Fruit fly (Drosophila melanogaster) whole organism, adult: ENCODE data around the gene CG3081.

ENCODE experiments used
- CG11617 ChIP-seq: fragments of 200-800 bp; sonication (Bioruptor generic); optimal IDR thresholded peaks from 2 replicates; lab custom pipeline; 2017; ENCODE audit warnings: mild to moderate bottlenecking, missing biosample characterization, missing genetic modification reagents, missing genetic modification characterization
- CG14711 ChIP-seq: fragments of 200-800 bp; sonication (Bioruptor generic); optimal IDR thresholded peaks from 2 replicates; lab custom pipeline; 2018; ENCODE audit warnings: missing biosample characterization, mild to moderate bottlenecking, missing genetic modification characterization, moderate library complexity
- CG33017 ChIP-seq: fragments of 200-800 bp; sonication (Bioruptor generic); optimal IDR thresholded peaks from 2 replicates; lab custom pipeline; 2018; ENCODE audit warnings: missing biosample characterization, mild to moderate bottlenecking, missing genetic modification characterization, moderate library complexity
- CG7045 ChIP-seq: fragments of 200-800 bp; sonication (Bioruptor generic); optimal IDR thresholded peaks from 2 replicates; lab custom pipeline; 2017; ENCODE audit warnings: missing biosample characterization, mild to moderate bottlenecking, missing genetic modification characterization
- CG7101 ChIP-seq: fragments of 200-800 bp; sonication (Bioruptor generic); optimal IDR thresholded peaks from 2 replicates; lab custom pipeline; 2018; ENCODE audit warnings: missing biosample characterization, mild to moderate bottlenecking, missing genetic modification characterization, moderate library complexity
- Clk ChIP-seq: fragments of 200-800 bp; sonication (Bioruptor generic); optimal IDR thresholded peaks from 2 replicates; lab custom pipeline; 2017; ENCODE audit warnings: missing biosample characterization, missing genetic modification characterization
- Crg-1 ChIP-seq: fragments of 200-800 bp; sonication (Bioruptor generic); optimal IDR thresholded peaks from 2 replicates; lab custom pipeline; 2016; ENCODE audit warnings: missing biosample characterization, missing genetic modification characterization
- Hr96 ChIP-seq: fragments of 200-800 bp; sonication (Bioruptor generic); optimal IDR thresholded peaks from 2 replicates; lab custom pipeline; 2016; ENCODE audit warnings: missing biosample characterization, missing genetic modification characterization
- Mnt ChIP-seq: fragments of 200-800 bp; sonication (Bioruptor generic); optimal IDR thresholded peaks from 2 replicates; lab custom pipeline; 2016; ENCODE audit warnings: missing biosample characterization, mild to moderate bottlenecking, missing genetic modification characterization
- bab1 ChIP-seq: fragments of 200-800 bp; sonication (Bioruptor generic); optimal IDR thresholded peaks from 3 replicates; lab custom pipeline; 2019; ENCODE audit warnings: missing biosample characterization, mild to moderate bottlenecking, missing genetic modification characterization, moderate library complexity
- cnc ChIP-seq, 2 experiments: fragments of >200 bp; optimal IDR thresholded peaks; 2 replicates each; lab custom pipeline; 2017
- ovo ChIP-seq: fragments of 200-800 bp; sonication (Bioruptor generic); optimal IDR thresholded peaks from 2 replicates; lab custom pipeline; 2016; ENCODE audit warnings: missing biosample characterization, missing genetic modification characterization
- pad ChIP-seq: fragments of 200-800 bp; sonication (Bioruptor generic); optimal IDR thresholded peaks from 3 replicates; lab custom pipeline; 2017; ENCODE audit warnings: missing biosample characterization, missing genetic modification characterization, mild to moderate bottlenecking, moderate library complexity, missing genetic modification reagents
- tj ChIP-seq: fragments of 200-800 bp; sonication (Bioruptor generic); optimal IDR thresholded peaks from 3 replicates; lab custom pipeline; 2017; ENCODE audit warnings: missing biosample characterization, mild to moderate bottlenecking, missing genetic modification characterization, moderate library complexity

dm6 chrX:4635856-4636486 lies 7.8 kb downstream of the CG3081 start, which contains the start of the genes Alms1a and pon:
- TF ChIP-seq ovo (no peak), bab1 (GFP tag; lab: Kevin White, UChicago) (no peak), CG7045 (GFP tag; lab: Kevin White, UChicago) (no peak), pad (GFP tag; lab: Kevin White, UChicago) (no peak), CG7101 (tag; lab: Kevin White, UChicago) (no peak), CG11617 (GFP tag; lab: Kevin White, UChicago) (no peak), Clk (GFP tag; lab: Kevin White, UChicago) (no peak), tj (GFP tag; lab: Kevin White, UChicago) (no peak), CG14711 (no peak), Mnt (GFP tag; lab: Kevin White, UChicago) (no peak), Crg-1 (GFP tag; lab: Kevin White, UChicago) (no peak), Hr96 (GFP tag; lab: Kevin White, UChicago) (no peak), cnc (optimal IDR thresholded peaks at IDR 0.05; lab: Kevin White, UChicago) (no peak), CG33017 (tag; lab: Kevin White, UChicago) (no peak)
